Fruit fly (Drosophila melanogaster): ENCODE results near the gene Rpn13R.

Rpn13R gene

DNA sequence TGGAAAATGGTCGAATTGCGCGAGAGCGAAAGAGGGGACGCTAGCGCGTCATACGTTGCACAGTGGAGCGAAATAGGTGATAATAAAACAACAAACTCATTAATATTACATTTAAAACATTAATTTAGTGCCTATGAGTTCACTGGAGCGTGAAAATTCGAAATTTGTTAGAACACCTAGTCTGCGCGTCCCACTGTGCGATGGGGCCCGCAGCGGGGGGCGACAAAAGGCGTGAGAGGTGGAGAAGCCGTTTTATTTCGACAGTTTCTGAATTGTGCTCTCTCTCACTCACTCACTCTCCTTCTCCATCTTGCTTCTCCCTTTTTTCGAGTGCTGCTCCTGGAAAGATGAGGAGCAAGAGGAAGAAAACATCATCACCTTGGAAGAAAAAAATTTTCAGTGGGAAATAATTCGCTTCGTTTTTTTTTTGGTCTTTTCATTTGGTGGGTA, 48.0 kb upstream of the Rpn13R start (continued):
- TF ChIP-seq cyc (GFP tag; optimal IDR thresholded peaks at IDR 0.05) (peak; percentile 97), salr (GFP tag; optimal IDR thresholded peaks at IDR 0.05) (peak; percentile 82 to 86), CG10631 (GFP tag; optimal IDR thresholded peaks at IDR 0.05) (peak; percentile 94), dac (GFP tag; optimal IDR thresholded peaks at IDR 0.05) (peak; percentile 94), Hr38 (GFP tag; optimal IDR thresholded peaks at IDR 0.05) (peak; percentile 64), CG6276 (GFP tag; optimal IDR thresholded peaks at IDR 0.05) (peak; percentile 90), achi (GFP tag; optimal IDR thresholded peaks at IDR 0.05) (peak; percentile 92), CG11902 (GFP tag; optimal IDR thresholded peaks at IDR 0.05) (peak; percentile 95), CG15336 (GFP tag; IDR thresholded peaks at IDR 0.05) (peak; percentile 95), topi (GFP tag; optimal IDR thresholded peaks at IDR 0.05) (peak; percentile 97), OdsH (GFP tag; optimal IDR thresholded peaks at IDR 0.05) (peak; percentile 94), Hr39 (GFP tag; optimal IDR thresholded peaks at IDR 0.05) (peak; percentile 97), net (GFP tag; optimal IDR thresholded peaks at IDR 0.05) (peak; percentile 94), Hr4 (GFP tag; optimal IDR thresholded peaks at IDR 0.05) (peak; percentile 95), dsx (GFP tag; optimal IDR thresholded peaks at IDR 0.05; ENCODE audit: poor library complexity, severe bottlenecking) (peak; percentile 78), CG3919 (GFP tag; optimal IDR thresholded peaks at IDR 0.05) (peak; percentile 96), vri (GFP tag; optimal IDR thresholded peaks at IDR 0.05) (peak; percentile 96), Eip75B (GFP tag; optimal IDR thresholded peaks at IDR 0.05) (peak; percentile 97), CG3032 (tag; optimal IDR thresholded peaks at IDR 0.05) (peak; percentile 81), svp (GFP tag) (peak; percentile 99), spab (GFP tag; optimal IDR thresholded peaks at IDR 0.05) (peak; percentile 83), Sox102F (GFP tag; optimal IDR thresholded peaks at IDR 0.05) (peak; percentile 93), acj6 (GFP tag; optimal IDR thresholded peaks at IDR 0.05) (peak; percentile 93), CG11294 (GFP tag; IDR thresholded peaks at IDR 0.05) (peak; percentile 92), Gug (GFP tag; IDR thresholded peaks at IDR 0.05) (peak; percentile 95), CG10669 (GFP tag; optimal IDR thresholded peaks at IDR 0.05) (peak; percentile 88)

dm6 chrX:5084146-5085085, 47.3 kb upstream of the Rpn13R start, which contains the start of gene CG32767:
Gene CG32767, minus strand, starts transcription at chrX:5084768.
- TF ChIP-seq CG16779 (tag; optimal IDR thresholded peaks at IDR 0.05) (no peak), vri (GFP tag; optimal IDR thresholded peaks at IDR 0.05) (no peak), Hr39 (GFP tag; optimal IDR thresholded peaks at IDR 0.05) (peak; percentile 26), CG7368 (GFP tag; optimal IDR thresholded peaks at IDR 0.05) (no peak), CG34406 (GFP tag; optimal IDR thresholded peaks at IDR 0.05) (no peak), Smox (GFP tag; optimal IDR thresholded peaks at IDR 0.05) (peak; percentile 22), Ets21C (GFP tag; optimal IDR thresholded peaks at IDR 0.05) (peak; percentile 6), CG32006 (GFP tag; optimal IDR thresholded peaks at IDR 0.05) (no peak), eg (GFP tag; IDR thresholded peaks at IDR 0.05) (peak; percentile 48; the same call in 1 of the 3 replicates), Sox15 (GFP tag; optimal IDR thresholded peaks at IDR 0.05) (no peak), topi (GFP tag; optimal IDR thresholded peaks at IDR 0.05) (peak; percentile 6), ss (GFP tag; optimal IDR thresholded peaks at IDR 0.05) (peak; percentile 28 to 37), pdm3 (GFP tag; optimal IDR thresholded peaks at IDR 0.05) (peak; percentile 28), CG8632 (GFP tag; optimal IDR thresholded peaks at IDR 0.05) (peak; percentile 13), CG31627 (GFP tag; optimal IDR thresholded peaks at IDR 0.05) (peak; percentile 12), acj6 (GFP tag; optimal IDR thresholded peaks at IDR 0.05) (peak; percentile 20), CG6808 (GFP tag; optimal IDR thresholded peaks at IDR 0.05) (no peak), Ets96B (tag; optimal IDR thresholded peaks at IDR 0.05) (peak; percentile 29), CG6792 (GFP tag; optimal IDR thresholded peaks at IDR 0.05) (no peak), spab (GFP tag; optimal IDR thresholded peaks at IDR 0.05) (no peak), CG3919 (GFP tag; optimal IDR thresholded peaks at IDR 0.05) (no peak), dac (GFP tag; optimal IDR thresholded peaks at IDR 0.05) (no peak), Eip78C (GFP tag) (peak; percentile 85), CG15336 (GFP tag; IDR thresholded peaks at IDR 0.05) (peak; percentile 47; the same call in 1 of the 2 replicates)
